Worm (Caenorhabditis elegans) whole organism, midembryonic: Measurements from ENCODE around the gene F09G8.5.

ENCODE experiments used
- flt-1 ChIP-seq: fragments of 200-800 bp; sonication (Bioruptor generic); IDR thresholded peaks from 2 replicates; pipeline ENCODE4 v1.3.6; 2022; ENCODE audit warnings: missing genetic modification characterization, missing compliant biosample characterization
- med-1 ChIP-seq: sonication (generic microtip); optimal IDR thresholded peaks from 2 replicates; lab custom pipeline; 2017; ENCODE audit warnings: missing genetic modification characterization, mild to moderate bottlenecking, missing compliant biosample characterization, antibody characterized with exemption, missing genetic modification reagents; ENCODE audit not compliant: insufficient read depth
- ref-1 ChIP-seq: fragments of 200-800 bp; sonication (Bioruptor generic); conservative IDR thresholded peaks from 2 replicates; pipeline ENCODE4 v1.3.6; 2022; ENCODE audit warnings: missing genetic modification reagents, missing genetic modification characterization, missing compliant biosample characterization
- ztf-29 ChIP-seq: fragments of 200-800 bp; sonication (Bioruptor generic); IDR thresholded peaks from 2 replicates; pipeline ENCODE4 v1.3.6; 2022; ENCODE audit warnings: missing genetic modification reagents, missing genetic modification characterization, missing compliant biosample characterization

- TF ChIP-seq flt-1 (no peak), med-1 (no peak), ref-1 (no peak), ztf-29 (no peak)
These were observed 16.9 kb upstream of the F09G8.5 start, which contains the start of gene tsp-2 for ce11 chrIII:8237827-8238226.
